Fruit fly (Drosophila melanogaster): ENCODE results near the gene Deaf1.

Gene Deaf1

dm6 chr3L:19861215-19861614, 43.2 kb downstream of the Deaf1 start (continued):
- TF ChIP-seq CG2202 (tag; optimal IDR thresholded peaks at IDR 0.05), result no peak
- no peak for TF ChIP-seq jigr1 (GFP tag; IDR thresholded peaks at IDR 0.05)
- peak; percentile 33; the same call in 1 of the 2 replicates for TF ChIP-seq amos (GFP tag; IDR thresholded peaks at IDR 0.05; ENCODE audit: partially characterized antibody)
- TF ChIP-seq Med (GFP tag), result peak; percentile 76
- TF ChIP-seq CG7271 (tag; optimal IDR thresholded peaks at IDR 0.05), result no peak
- peak; percentile 48; the same call in 1 of the 3 replicates for TF ChIP-seq ken (GFP tag; IDR thresholded peaks at IDR 0.05)
- peak; percentile 4 for TF ChIP-seq CG30020 (tag; optimal IDR thresholded peaks at IDR 0.05)
- peak; percentile 96 for TF ChIP-seq Dp (GFP tag; optimal IDR thresholded peaks at IDR 0.05)
- no peak for TF ChIP-seq slp2 (GFP tag; optimal IDR thresholded peaks at IDR 0.05)
- TF ChIP-seq sim (GFP tag; IDR thresholded peaks at IDR 0.05), result no peak
- no peak for TF ChIP-seq ind (GFP tag; optimal IDR thresholded peaks at IDR 0.05)
- peak; percentile 57; the same call in 1 of the 2 replicates for TF ChIP-seq Rfx (GFP tag; IDR thresholded peaks at IDR 0.05)
- 0 out of 3 replicates have a peak, but pooled peaks have one; percentile 11 for TF ChIP-seq CG17361 (GFP tag; IDR thresholded peaks at IDR 0.05)
- TF ChIP-seq CG31224 (GFP tag; IDR thresholded peaks at IDR 0.05), result no peak
- TF ChIP-seq CG6683 (GFP tag; optimal IDR thresholded peaks at IDR 0.05), result no peak
- no peak for TF ChIP-seq CG4707 (GFP tag; optimal IDR thresholded peaks at IDR 0.05)
- no peak for TF ChIP-seq Eip74EF (GFP tag; optimal IDR thresholded peaks at IDR 0.05)
- no peak for TF ChIP-seq nau (GFP tag; optimal IDR thresholded peaks at IDR 0.05)
- TF ChIP-seq Asciz (GFP tag; optimal IDR thresholded peaks at IDR 0.05), result no peak
- no peak for TF ChIP-seq CkIIα-i1 (GFP tag; IDR thresholded peaks at IDR 0.05)
- TF ChIP-seq CG12155 (GFP tag; optimal IDR thresholded peaks at IDR 0.05), result no peak
- TF ChIP-seq Dad (GFP tag; optimal IDR thresholded peaks at IDR 0.05), result no peak
- no peak for TF ChIP-seq CG30403 (GFP tag; optimal IDR thresholded peaks at IDR 0.05)
- TF ChIP-seq wdn (GFP tag; IDR thresholded peaks at IDR 0.05), result no peak
- no peak for TF ChIP-seq CG17568 (GFP tag; optimal IDR thresholded peaks at IDR 0.05)
- TF ChIP-seq NC2β (GFP tag; optimal IDR thresholded peaks at IDR 0.05), result no peak
- no peak for TF ChIP-seq Mad (GFP tag; optimal IDR thresholded peaks at IDR 0.05)
- 0 out of 2 replicates have a peak, but pooled peaks have one; percentile 16 for TF ChIP-seq CG10321 (GFP tag; IDR thresholded peaks at IDR 0.05)
- no peak for TF ChIP-seq CG3838 (GFP tag; optimal IDR thresholded peaks at IDR 0.05)
- TF ChIP-seq Doc3 (GFP tag; IDR thresholded peaks at IDR 0.05; ENCODE audit: partially characterized antibody), result no peak
- TF ChIP-seq Chrac-16 (GFP tag; optimal IDR thresholded peaks at IDR 0.05), result no peak
- peak; percentile 47 for TF ChIP-seq Hand (GFP tag; optimal IDR thresholded peaks at IDR 0.05)
- peak; percentile 35 for TF ChIP-seq pfk (GFP tag; optimal IDR thresholded peaks at IDR 0.05)
- no peak for TF ChIP-seq dmrt11E (tag; optimal IDR thresholded peaks at IDR 0.05)
- no peak for TF ChIP-seq CG15696 (tag; optimal IDR thresholded peaks at IDR 0.05)
- TF ChIP-seq Rx (GFP tag; IDR thresholded peaks at IDR 0.05), result no peak
- peak; percentile 94 for TF ChIP-seq CG2116 (GFP tag; optimal IDR thresholded peaks at IDR 0.05)
- TF ChIP-seq kay (GFP tag; optimal IDR thresholded peaks at IDR 0.05), result no peak
- no peak for TF ChIP-seq Ssrp (tag; optimal IDR thresholded peaks at IDR 0.05)
- no peak for TF ChIP-seq odd (GFP tag; optimal IDR thresholded peaks at IDR 0.05)
- 0 out of 2 replicates have a peak, but pooled peaks have one; percentile 28 for TF ChIP-seq Atf6 (GFP tag; IDR thresholded peaks at IDR 0.05)
- TF ChIP-seq CG32532 (GFP tag; IDR thresholded peaks at IDR 0.05), result no peak; the same call in 1 of the 2 replicates
- TF ChIP-seq sqz (GFP tag; optimal IDR thresholded peaks at IDR 0.05), result no peak
- TF ChIP-seq CG14441 (GFP tag; IDR thresholded peaks at IDR 0.05), result no peak
- no peak for TF ChIP-seq gro (GFP tag; optimal IDR thresholded peaks at IDR 0.05)
- TF ChIP-seq Stat92E (GFP tag; optimal IDR thresholded peaks at IDR 0.05), result peak in 1 of 3 experiments; percentile 98
- TF ChIP-seq gfzf (GFP tag; optimal IDR thresholded peaks at IDR 0.05), result peak; percentile 51
- no peak for TF ChIP-seq CG13424 (tag; optimal IDR thresholded peaks at IDR 0.05)
- TF ChIP-seq kni (GFP tag; optimal IDR thresholded peaks at IDR 0.05), result peak; percentile 14
- TF ChIP-seq CG3065 (GFP tag; optimal IDR thresholded peaks at IDR 0.05), result no peak

Measured in whole organism, embryonic.